Worm (Caenorhabditis elegans) whole organism, young adult: Measurements from ENCODE around the gene Y27F2A.11.

Experiments used
- snpc-4 ChIP-seq, 5 experiments: fragments of 150-350 bp in 1 of 5; sonication (generic microtip) in 4 of 5; optimal IDR thresholded peaks; 2 replicates each; lab custom pipeline; 2014 to 2018; ENCODE audit warnings: missing genetic modification characterization in 5 of 5, missing biosample characterization in 3 of 5, antibody characterized with exemption in 2 of 5, mild to moderate bottlenecking in 2 of 5, missing compliant biosample characterization in 2 of 5, missing genotype in 2 of 5, moderate library complexity in 2 of 5, missing genetic modification reagents in 1 of 5
- somi-1 ChIP-seq: fragments of 200-800 bp; sonication (Bioruptor generic); optimal IDR thresholded peaks from 2 replicates; lab custom pipeline; 2018; ENCODE audit warnings: mild to moderate bottlenecking, missing genetic modification characterization, missing compliant biosample characterization
- sptf-2 ChIP-seq: fragments of 200-800 bp; sonication (Bioruptor generic); optimal IDR thresholded peaks from 2 replicates; lab custom pipeline; 2018; ENCODE audit warnings: mild to moderate bottlenecking, missing genetic modification characterization, missing compliant biosample characterization
- tlf-1 ChIP-seq: fragments of 200-800 bp; sonication (Bioruptor generic); optimal IDR thresholded peaks from 2 replicates; lab custom pipeline; 2018; ENCODE audit warnings: mild to moderate bottlenecking, missing genetic modification characterization, missing compliant biosample characterization
- unc-62 ChIP-seq: fragments of 150-350 bp; optimal IDR thresholded peaks from 2 replicates; lab custom pipeline; 2014; ENCODE audit warnings: missing biosample characterization, missing genetic modification reagents, missing genetic modification characterization

DNA sequence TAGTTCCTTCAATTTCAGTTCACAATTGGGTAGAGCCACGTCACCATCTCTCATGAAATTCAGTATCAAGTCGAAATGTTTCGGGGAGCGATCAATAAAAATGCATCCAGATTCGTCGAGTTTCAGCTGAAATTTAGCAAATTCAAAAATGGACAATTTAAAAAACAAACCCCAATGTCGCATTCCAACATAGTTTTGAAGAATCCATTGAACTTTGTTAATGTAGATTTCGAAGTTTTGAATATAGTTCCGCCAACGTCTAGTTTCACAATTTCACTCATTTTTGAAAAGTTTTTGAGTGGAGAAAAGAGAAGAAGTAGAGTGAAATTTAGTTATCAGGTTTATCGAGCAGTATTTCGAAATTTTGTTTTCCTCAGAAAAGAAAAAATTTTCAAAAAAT is 32.6 kb downstream of the Y27F2A.11 start, which contains the start of gene ZC239.14:
- TF ChIP-seq sptf-2 (GFP tag; lab: Kevin White, UChicago) (no peak), tlf-1 (GFP tag; lab: Kevin White, UChicago) (no peak), unc-62 (no peak), somi-1 (GFP tag; lab: Kevin White, UChicago) (no peak), snpc-4 (GFP tag; optimal IDR thresholded peaks at IDR 0.05; lab: Kevin White, UChicago) (no peak), snpc-4 (tag; optimal IDR thresholded peaks at IDR 0.05; lab: Kevin White, UChicago) (no peak)
